Fruit fly (Drosophila melanogaster): Measurements from ENCODE around the gene Desat1.

Desat1 gene

DNA sequence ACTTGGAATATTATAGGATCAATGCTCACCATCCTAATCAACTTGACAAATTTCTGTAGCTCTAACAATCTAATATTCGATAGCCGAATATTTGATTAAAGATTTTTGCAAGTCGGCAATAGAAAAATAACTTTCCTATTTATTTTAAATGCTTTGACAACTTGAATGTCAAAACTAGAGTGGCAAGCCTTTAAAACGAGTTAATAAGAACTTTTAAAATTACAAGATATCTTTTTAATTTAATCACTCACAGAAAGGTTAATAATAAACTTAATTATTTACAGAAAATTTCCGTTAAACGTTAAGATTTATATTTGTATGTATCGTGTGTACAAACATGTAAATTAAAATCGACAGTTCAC is 380 bp upstream of the Desat1 start, which contains the start of the genes CG17207 and CG46427:
Gene CG17207, minus strand, starts transcription at position 101 of the 362 bp plus-strand sequence.
Gene CG46427, minus strand, starts transcription at position 101 of the 362 bp plus-strand sequence.
- no peak for TF ChIP-seq CG14655 (GFP tag; optimal IDR thresholded peaks at IDR 0.05)
- TF ChIP-seq Pif1A (GFP tag; optimal IDR thresholded peaks at IDR 0.05): no peak
- no peak for TF ChIP-seq rn (GFP tag; IDR thresholded peaks at IDR 0.05)
- no peak for TF ChIP-seq EcR (GFP tag; optimal IDR thresholded peaks at IDR 0.05)
- no peak for TF ChIP-seq CG9948 (tag; optimal IDR thresholded peaks at IDR 0.05)

DNA sequence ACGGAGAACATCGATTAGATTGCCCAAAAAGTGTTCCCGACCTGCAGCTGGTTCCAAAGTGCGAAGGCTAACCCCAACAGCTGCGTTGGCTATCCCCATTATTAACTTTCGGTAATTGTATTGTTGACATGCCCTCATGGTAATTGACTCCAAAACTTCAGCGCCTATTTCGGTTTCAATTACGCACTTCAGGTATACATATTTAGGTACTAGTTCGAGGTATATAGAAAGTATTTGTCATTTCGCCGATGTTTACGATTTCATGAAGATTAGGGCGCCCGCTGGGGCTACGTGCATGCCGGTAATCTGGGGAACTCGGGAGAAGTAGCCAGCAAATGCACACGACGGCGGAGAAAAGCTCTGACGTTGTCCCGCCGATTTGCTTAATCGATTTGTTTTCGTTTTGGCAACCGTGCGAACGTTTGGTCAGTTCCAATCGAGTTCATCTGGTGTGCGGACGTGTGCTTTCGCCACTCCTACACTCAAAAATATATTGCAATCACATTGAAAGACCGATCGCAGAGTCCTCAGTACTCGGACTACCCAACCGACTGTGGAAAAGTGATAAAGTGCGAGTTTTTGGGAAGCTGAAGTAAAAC is 1.7 kb downstream of the Desat1 start:
- no peak; the same call in 2 of the 3 replicates for TF ChIP-seq fd96Ca (GFP tag; IDR thresholded peaks at IDR 0.05)
- no peak for TF ChIP-seq Pif1A (GFP tag; optimal IDR thresholded peaks at IDR 0.05)
- no peak for TF ChIP-seq Snoo (tag; optimal IDR thresholded peaks at IDR 0.05)
- no peak for TF ChIP-seq CG8159 (tag; optimal IDR thresholded peaks at IDR 0.05)
- no peak for TF ChIP-seq CG12605 (GFP tag; IDR thresholded peaks at IDR 0.05)
- TF ChIP-seq CG34367 (tag; optimal IDR thresholded peaks at IDR 0.05): no peak
- TF ChIP-seq D1 (tag; optimal IDR thresholded peaks at IDR 0.05): no peak
- TF ChIP-seq Ets98B (GFP tag; IDR thresholded peaks at IDR 0.05): peak; percentile 20; the same call in 1 of the 2 replicates
- no peak for TF ChIP-seq gl (tag; optimal IDR thresholded peaks at IDR 0.05)
- no peak for TF ChIP-seq CG8301 (tag; optimal IDR thresholded peaks at IDR 0.05)
- TF ChIP-seq EcR (GFP tag; optimal IDR thresholded peaks at IDR 0.05): no peak
- TF ChIP-seq CG4496 (GFP tag; IDR thresholded peaks at IDR 0.05): peak; percentile 32; the same call in 1 of the 3 replicates
- TF ChIP-seq CG9948 (tag; optimal IDR thresholded peaks at IDR 0.05): no peak
- no peak for TF ChIP-seq CG10348 (GFP tag; IDR thresholded peaks at IDR 0.05)

DNA sequence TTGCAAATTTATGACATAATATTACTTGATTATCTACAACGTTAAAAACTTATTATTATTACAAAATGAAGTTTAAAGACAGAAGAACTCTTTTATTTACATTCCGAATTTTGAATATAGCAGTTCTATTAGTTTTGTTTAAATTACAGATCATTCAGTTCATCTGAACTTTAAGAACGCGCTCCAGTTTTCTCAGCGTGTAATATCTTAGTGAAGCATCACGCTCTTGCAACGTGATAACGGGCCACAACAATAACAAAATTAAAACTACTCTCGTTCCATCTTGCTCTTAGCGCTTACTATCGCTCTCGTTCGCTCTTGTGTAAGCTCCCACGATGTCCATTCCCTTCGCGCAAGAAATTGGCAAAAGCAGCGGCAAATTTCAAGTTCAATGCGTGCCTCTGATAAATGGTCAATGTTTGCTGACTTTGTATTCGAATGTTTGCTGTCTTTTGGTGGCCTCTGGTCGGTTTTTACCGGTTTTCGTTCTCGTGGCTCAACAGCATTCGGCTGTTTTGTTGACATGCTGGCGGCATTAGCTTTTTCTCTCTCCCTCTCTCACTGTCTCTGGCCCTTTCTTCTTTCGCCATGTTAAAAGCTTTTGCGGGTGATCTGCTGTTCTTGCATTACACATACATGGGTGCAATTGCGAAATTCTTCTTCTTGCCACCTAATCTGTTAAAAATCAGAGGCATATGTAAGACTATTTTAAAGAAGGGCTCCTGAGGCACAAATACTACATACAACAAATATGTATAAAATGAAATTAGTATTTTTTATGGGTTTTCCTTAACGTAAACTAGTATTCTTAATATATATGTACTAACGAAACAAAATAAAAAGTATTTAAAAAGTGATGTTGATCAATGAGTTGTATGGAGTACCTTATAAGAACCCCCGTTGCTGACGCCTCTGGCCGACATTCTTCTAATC is 3.5 kb downstream of the Desat1 start:
- TF ChIP-seq rn (GFP tag; IDR thresholded peaks at IDR 0.05) (no peak), CG8159 (tag; optimal IDR thresholded peaks at IDR 0.05) (peak; percentile 63), gl (tag; optimal IDR thresholded peaks at IDR 0.05) (peak; percentile 22), CG32121 (GFP tag; IDR thresholded peaks at IDR 0.05) (peak; percentile 57; the same call in 1 of the 2 replicates), Ets98B (GFP tag; IDR thresholded peaks at IDR 0.05) (no peak), CG12605 (GFP tag; IDR thresholded peaks at IDR 0.05) (peak; percentile 55), CG4496 (GFP tag; IDR thresholded peaks at IDR 0.05) (peak; percentile 61; the same call in 2 of the 3 replicates), Snoo (tag; optimal IDR thresholded peaks at IDR 0.05) (no peak), Pif1A (GFP tag; optimal IDR thresholded peaks at IDR 0.05) (peak; percentile 55), D1 (tag; optimal IDR thresholded peaks at IDR 0.05) (peak; percentile 45), CG8301 (tag; optimal IDR thresholded peaks at IDR 0.05) (peak; percentile 70), CG13204 (GFP tag; optimal IDR thresholded peaks at IDR 0.05) (no peak), EcR (GFP tag; optimal IDR thresholded peaks at IDR 0.05) (peak; percentile 62), CG17806 (tag; optimal IDR thresholded peaks at IDR 0.05) (peak; percentile 46), CG14655 (GFP tag; optimal IDR thresholded peaks at IDR 0.05) (peak; percentile 76), CG15710 (tag; optimal IDR thresholded peaks at IDR 0.05) (peak; percentile 28), Pif1B (GFP tag; optimal IDR thresholded peaks at IDR 0.05) (peak; percentile 0), CG9948 (tag; optimal IDR thresholded peaks at IDR 0.05) (peak; percentile 55)

DNA sequence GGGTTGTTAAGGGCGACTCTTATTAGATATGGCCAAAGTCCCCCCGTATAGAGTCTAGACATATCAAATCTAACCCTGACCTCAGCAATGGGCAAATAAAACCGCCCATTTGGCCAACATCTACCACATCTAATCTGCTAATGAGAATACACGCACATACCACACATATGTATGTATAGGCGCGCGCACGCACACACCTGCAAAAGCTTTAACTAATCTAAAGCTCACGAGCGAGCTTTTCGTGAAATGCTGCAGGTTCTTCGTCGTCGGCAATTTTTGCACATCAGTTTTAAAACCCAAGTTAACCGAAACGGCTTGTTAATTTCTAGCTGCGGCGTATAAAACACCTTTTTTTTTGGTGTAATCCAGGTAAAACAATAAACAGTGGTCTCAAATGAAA is 4.4 kb downstream of the Desat1 start:
- TF ChIP-seq CG15710 (tag; optimal IDR thresholded peaks at IDR 0.05) (no peak), rn (GFP tag; IDR thresholded peaks at IDR 0.05) (no peak), gl (tag; optimal IDR thresholded peaks at IDR 0.05) (no peak), EcR (GFP tag; optimal IDR thresholded peaks at IDR 0.05) (no peak), CG4496 (GFP tag; IDR thresholded peaks at IDR 0.05) (no peak), CG34367 (tag; optimal IDR thresholded peaks at IDR 0.05) (no peak)

DNA sequence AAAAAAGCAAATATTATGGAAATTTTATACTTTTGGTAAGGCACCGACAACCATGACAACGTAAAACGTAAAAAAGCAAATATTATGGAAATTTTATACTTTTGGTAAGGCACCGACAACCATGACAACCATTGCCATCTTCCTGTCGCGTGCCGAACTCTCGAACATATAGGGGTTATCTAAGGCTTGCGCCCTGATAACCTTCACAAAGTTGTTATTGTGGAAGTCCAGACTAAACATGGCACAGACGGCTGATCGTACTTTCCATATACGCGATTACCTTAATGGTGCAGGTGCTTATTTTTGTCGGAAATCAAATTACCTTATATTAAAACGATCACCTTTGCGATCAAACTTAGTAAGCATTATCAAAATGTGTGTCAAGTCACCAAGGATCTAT is 6.1 kb downstream of the Desat1 start:
- TF ChIP-seq Pif1B (GFP tag; optimal IDR thresholded peaks at IDR 0.05): no peak
- no peak for TF ChIP-seq CG4496 (GFP tag; IDR thresholded peaks at IDR 0.05)
- TF ChIP-seq CG10348 (GFP tag; IDR thresholded peaks at IDR 0.05): no peak
- no peak for TF ChIP-seq CG14655 (GFP tag; optimal IDR thresholded peaks at IDR 0.05)
- TF ChIP-seq CG32121 (GFP tag; IDR thresholded peaks at IDR 0.05): no peak
- no peak for TF ChIP-seq CG8159 (tag; optimal IDR thresholded peaks at IDR 0.05)
- no peak for TF ChIP-seq CG17806 (tag; optimal IDR thresholded peaks at IDR 0.05)
- no peak for TF ChIP-seq CG8301 (tag; optimal IDR thresholded peaks at IDR 0.05)
- TF ChIP-seq fd96Ca (GFP tag; IDR thresholded peaks at IDR 0.05): no peak
- no peak for TF ChIP-seq EcR (GFP tag; optimal IDR thresholded peaks at IDR 0.05)
- no peak for TF ChIP-seq D1 (tag; optimal IDR thresholded peaks at IDR 0.05)
- TF ChIP-seq gl (tag; optimal IDR thresholded peaks at IDR 0.05): no peak
- TF ChIP-seq CG12605 (GFP tag; IDR thresholded peaks at IDR 0.05): no peak

DNA sequence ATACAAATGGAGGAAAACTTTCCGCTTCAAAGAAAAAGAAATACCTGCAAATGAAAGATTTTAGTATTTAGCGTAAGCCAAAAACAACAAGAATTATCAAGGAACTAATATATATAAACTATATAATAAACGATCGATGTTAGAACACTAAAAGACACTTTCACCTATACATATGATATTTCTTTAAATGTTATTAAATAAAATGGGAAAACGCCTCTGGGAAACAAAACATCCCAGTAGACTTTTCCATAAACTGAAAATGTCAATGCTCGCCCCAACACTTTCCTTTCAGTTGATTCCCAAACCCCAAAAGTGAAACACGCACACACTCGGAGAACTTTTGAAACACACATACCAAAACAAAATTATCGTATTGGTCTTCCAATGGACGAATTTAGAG is 8.0 kb downstream of the Desat1 start, which contains the start of gene vrs:
Gene vrs, plus strand, starts transcription at position 301 of the 400 bp plus-strand sequence.
- TF ChIP-seq EcR (GFP tag; optimal IDR thresholded peaks at IDR 0.05) (no peak), CG14655 (GFP tag; optimal IDR thresholded peaks at IDR 0.05) (no peak), CG8301 (tag; optimal IDR thresholded peaks at IDR 0.05) (no peak)
